Worm (Caenorhabditis elegans) whole organism, young adult: ENCODE data around the gene C47E8.11.

Experiments
- egrh-3 ChIP-seq: fragments of 200-800 bp; sonication (Bioruptor generic); IDR thresholded peaks from 2 replicates; pipeline ENCODE4 v1.3.6; 2022; ENCODE audit warnings: missing genetic modification reagents, missing genetic modification characterization, missing compliant biosample characterization
- mel-28 ChIP-seq: sonication (generic microtip); optimal IDR thresholded peaks from 2 replicates; lab custom pipeline; 2016; ENCODE audit warnings: borderline replicate concordance, mild to moderate bottlenecking, missing genetic modification characterization, missing compliant biosample characterization
- ztf-3 ChIP-seq: fragments of 200-800 bp; sonication (Bioruptor generic); optimal IDR thresholded peaks from 2 replicates; lab custom pipeline; 2018; ENCODE audit warnings: mild to moderate bottlenecking, missing genetic modification characterization, missing compliant biosample characterization

DNA sequence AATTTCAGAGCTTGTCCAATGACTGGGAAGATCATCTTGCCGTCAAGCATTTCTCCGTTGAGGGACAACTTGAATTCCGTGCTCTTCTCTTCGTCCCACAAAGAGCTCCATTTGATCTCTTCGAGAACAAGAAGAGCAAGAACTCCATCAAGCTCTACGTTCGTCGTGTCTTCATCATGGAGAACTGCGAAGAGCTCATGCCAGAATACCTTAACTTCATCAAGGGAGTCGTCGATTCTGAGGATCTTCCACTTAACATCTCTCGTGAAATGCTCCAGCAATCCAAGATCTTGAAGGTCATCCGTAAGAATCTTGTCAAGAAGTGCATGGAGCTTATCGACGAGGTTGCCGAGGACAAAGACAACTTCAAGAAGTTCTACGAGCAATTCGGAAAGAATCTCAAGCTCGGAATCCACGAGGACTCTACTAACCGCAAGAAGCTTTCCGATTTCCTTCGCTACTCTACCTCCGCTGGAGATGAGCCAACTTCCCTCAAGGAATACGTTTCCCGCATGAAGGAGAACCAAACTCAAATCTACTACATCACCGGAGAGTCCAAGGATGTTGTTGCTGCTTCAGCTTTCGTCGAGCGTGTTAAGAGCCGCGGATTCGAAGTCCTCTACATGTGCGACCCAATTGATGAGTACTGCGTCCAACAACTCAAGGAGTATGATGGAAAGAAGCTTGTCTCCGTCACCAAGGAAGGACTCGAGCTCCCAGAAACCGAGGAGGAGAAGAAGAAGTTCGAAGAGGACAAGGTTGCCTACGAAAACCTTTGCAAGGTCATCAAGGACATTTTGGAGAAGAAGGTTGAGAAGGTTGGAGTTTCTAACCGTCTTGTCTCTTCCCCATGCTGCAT, 1.1 kb upstream of the C47E8.11 start:
- TF ChIP-seq mel-28 (tag; lab: Kevin White, UChicago) (no peak), ztf-3 (no peak), egrh-3 (GFP tag; lab: Robert Waterston, UW) (no peak)
